Fruit fly (Drosophila melanogaster): ENCODE measurements around the gene CG31321.

CG31321 gene

dm6 chr3R:14363172-14363571 is 53.0 kb downstream of the CG31321 start:
- TF ChIP-seq CG13204 (GFP tag; optimal IDR thresholded peaks at IDR 0.05) (peak; percentile 73), CG8301 (tag; optimal IDR thresholded peaks at IDR 0.05) (no peak), EcR (GFP tag; optimal IDR thresholded peaks at IDR 0.05) (peak; percentile 64)

Measured in whole organism, pupa.